Worm (Caenorhabditis elegans) whole organism, L3 larva: ENCODE measurements around the gene sbds-1.

Experiments used
- R02D3.7 ChIP-seq: fragments of 150-350 bp; optimal IDR thresholded peaks from 2 replicates; lab custom pipeline; 2014; ENCODE audit warnings: missing biosample characterization, missing genetic modification characterization
- ZK546.5 ChIP-seq: sonication (generic microtip); optimal IDR thresholded peaks from 2 replicates; lab custom pipeline; 2017; ENCODE audit warnings: missing biosample characterization, missing genetic modification characterization
- aly-2 ChIP-seq: fragments of 150-350 bp; optimal IDR thresholded peaks from 2 replicates; lab custom pipeline; 2014; ENCODE audit warnings: missing biosample characterization, missing genetic modification characterization
- ama-1 ChIP-seq: fragments of 150-350 bp; optimal IDR thresholded peaks from 2 replicates; lab custom pipeline; 2018
- ceh-16 ChIP-seq: sonication (generic microtip); optimal IDR thresholded peaks from 2 replicates; lab custom pipeline; 2017; ENCODE audit warnings: missing biosample characterization, missing genetic modification characterization
- ceh-28 ChIP-seq: fragments of 150-350 bp; optimal IDR thresholded peaks from 2 replicates; lab custom pipeline; 2014; ENCODE audit warnings: missing biosample characterization, missing genetic modification reagents, missing genetic modification characterization
- ceh-82 ChIP-seq: fragments of 150-350 bp; optimal IDR thresholded peaks from 2 replicates; lab custom pipeline; 2014; ENCODE audit warnings: missing biosample characterization, missing genetic modification characterization
- ceh-9 ChIP-seq: sonication (generic microtip); optimal IDR thresholded peaks from 2 replicates; lab custom pipeline; 2018; ENCODE audit warnings: missing biosample characterization, missing genetic modification characterization
- daf-12 ChIP-seq: fragments of 150-350 bp; optimal IDR thresholded peaks from 2 replicates; lab custom pipeline; 2014; ENCODE audit warnings: missing biosample characterization, missing genetic modification reagents, missing genetic modification characterization
- egl-27 ChIP-seq: sonication (generic microtip); optimal IDR thresholded peaks from 4 replicates; lab custom pipeline; 2017; ENCODE audit warnings: missing biosample characterization, missing genetic modification reagents, missing genetic modification characterization
- egl-5 ChIP-seq: fragments of 150-350 bp; optimal IDR thresholded peaks from 2 replicates; lab custom pipeline; 2017; ENCODE audit warnings: missing biosample characterization, missing genetic modification reagents, missing genetic modification characterization, inconsistent platforms
- elt-1 ChIP-seq: fragments of 150-350 bp; optimal IDR thresholded peaks from 2 replicates; lab custom pipeline; 2014; ENCODE audit warnings: missing biosample characterization, missing genetic modification characterization
- elt-2 ChIP-seq: sonication (generic microtip); optimal IDR thresholded peaks from 2 replicates; lab custom pipeline; 2016; ENCODE audit warnings: missing genetic modification reagents, mild to moderate bottlenecking, missing genetic modification characterization, missing compliant biosample characterization
- elt-3 ChIP-seq, 3 experiments: fragments of 150-350 bp in 1 of 3; sonication (generic microtip) in 2 of 3; optimal IDR thresholded peaks; 2 replicates in 2 of 3; 4 replicates in 1 of 3; lab custom pipeline; 2014 to 2017; ENCODE audit warnings: missing biosample characterization in 3 of 3, missing genetic modification characterization in 3 of 3
- eor-1 ChIP-seq, 2 experiments: fragments of 150-350 bp; optimal IDR thresholded peaks; 2 replicates each; lab custom pipeline; 2014 to 2018; ENCODE audit warnings: missing biosample characterization in 2 of 2, missing genetic modification characterization in 2 of 2
- fkh-10 ChIP-seq: sonication (generic microtip); optimal IDR thresholded peaks from 2 replicates; lab custom pipeline; 2017; ENCODE audit warnings: missing biosample characterization, missing genetic modification reagents, missing genetic modification characterization
- fkh-2 ChIP-seq: fragments of 150-350 bp; optimal IDR thresholded peaks from 2 replicates; lab custom pipeline; 2014; ENCODE audit warnings: missing biosample characterization, missing genetic modification reagents, missing genetic modification characterization
- fos-1 ChIP-seq: fragments of 150-350 bp; optimal IDR thresholded peaks from 2 replicates; lab custom pipeline; 2014; ENCODE audit warnings: missing biosample characterization, missing genetic modification characterization
- hmg-11 ChIP-seq: sonication (generic microtip); optimal IDR thresholded peaks from 2 replicates; lab custom pipeline; 2016; ENCODE audit warnings: missing genetic modification characterization, missing compliant biosample characterization
- jun-1 ChIP-seq: fragments of 150-350 bp; optimal IDR thresholded peaks from 2 replicates; lab custom pipeline; 2014; ENCODE audit warnings: missing biosample characterization, missing genetic modification reagents, missing genetic modification characterization
- lin-15B ChIP-seq: fragments of 150-350 bp; optimal IDR thresholded peaks from 2 replicates; lab custom pipeline; 2014; ENCODE audit warnings: missing biosample characterization, missing genetic modification characterization
- lin-39 ChIP-seq: fragments of 150-350 bp; optimal IDR thresholded peaks from 2 replicates; lab custom pipeline; 2018; ENCODE audit warnings: missing biosample characterization, missing genetic modification reagents, missing genetic modification characterization
- lsy-12 ChIP-seq: sonication (generic microtip); optimal IDR thresholded peaks from 2 replicates; lab custom pipeline; 2016; ENCODE audit warnings: mild to moderate bottlenecking, missing genetic modification characterization, missing compliant biosample characterization
- mdl-1 ChIP-seq: fragments of 150-350 bp; optimal IDR thresholded peaks from 2 replicates; lab custom pipeline; 2014; ENCODE audit warnings: missing biosample characterization, missing genetic modification characterization
- mml-1 ChIP-seq: fragments of 150-350 bp; sonication (generic microtip); optimal IDR thresholded peaks from 3 replicates; lab custom pipeline; 2014; ENCODE audit warnings: missing biosample characterization, missing genetic modification characterization
- nfya-1 ChIP-seq: sonication (generic microtip); optimal IDR thresholded peaks from 2 replicates; lab custom pipeline; 2017; ENCODE audit warnings: missing genetic modification characterization, mild to moderate bottlenecking, missing compliant biosample characterization, antibody characterized with exemption, moderate library complexity; ENCODE audit not compliant: insufficient read depth
- nhr-11 ChIP-seq: fragments of 150-350 bp; optimal IDR thresholded peaks from 2 replicates; lab custom pipeline; 2014; ENCODE audit warnings: missing biosample characterization, missing genetic modification characterization
- nhr-12 ChIP-seq: fragments of 150-350 bp; optimal IDR thresholded peaks from 2 replicates; lab custom pipeline; 2014; ENCODE audit warnings: missing biosample characterization, missing genetic modification characterization
- nhr-23 ChIP-seq: fragments of 150-350 bp; optimal IDR thresholded peaks from 2 replicates; lab custom pipeline; 2014; ENCODE audit warnings: missing biosample characterization, missing genetic modification reagents, missing genetic modification characterization
- nhr-237 ChIP-seq: fragments of 150-350 bp; optimal IDR thresholded peaks from 2 replicates; lab custom pipeline; 2014; ENCODE audit warnings: missing biosample characterization, missing genetic modification characterization
- nhr-25 ChIP-seq: sonication (generic microtip); optimal IDR thresholded peaks from 2 replicates; lab custom pipeline; 2017; ENCODE audit warnings: missing biosample characterization, missing genetic modification characterization
- nhr-28 ChIP-seq: fragments of 150-350 bp; optimal IDR thresholded peaks from 2 replicates; lab custom pipeline; 2014; ENCODE audit warnings: missing biosample characterization, missing genetic modification characterization
- nhr-43 ChIP-seq: sonication (generic microtip); optimal IDR thresholded peaks from 2 replicates; lab custom pipeline; 2016; ENCODE audit warnings: mild to moderate bottlenecking, missing genetic modification characterization, missing compliant biosample characterization; ENCODE audit not compliant: poor library complexity, severe bottlenecking
- nhr-67 ChIP-seq: fragments of 150-350 bp; optimal IDR thresholded peaks from 2 replicates; lab custom pipeline; 2014; ENCODE audit warnings: missing biosample characterization, missing genetic modification characterization
- nhr-76 ChIP-seq: fragments of 150-350 bp; sonication (generic microtip); optimal IDR thresholded peaks from 5 replicates; lab custom pipeline; 2014; ENCODE audit warnings: missing biosample characterization, missing genetic modification characterization
- nhr-77 ChIP-seq: fragments of 150-350 bp; optimal IDR thresholded peaks from 2 replicates; lab custom pipeline; 2014; ENCODE audit warnings: missing biosample characterization, missing genetic modification characterization
- pha-4 ChIP-seq: fragments of 150-350 bp; optimal IDR thresholded peaks from 2 replicates; lab custom pipeline; 2014; ENCODE audit warnings: missing biosample characterization, missing genetic modification reagents, missing genetic modification characterization
- pqm-1 ChIP-seq: fragments of 150-350 bp; optimal IDR thresholded peaks from 2 replicates; lab custom pipeline; 2017; ENCODE audit warnings: missing biosample characterization, missing genetic modification characterization, inconsistent platforms
- sea-2 ChIP-seq: fragments of 150-350 bp; sonication (generic microtip); optimal IDR thresholded peaks from 4 replicates; lab custom pipeline; 2014; ENCODE audit warnings: missing biosample characterization, missing genetic modification reagents, missing genetic modification characterization
- skn-1 ChIP-seq: fragments of 150-350 bp; optimal IDR thresholded peaks from 2 replicates; lab custom pipeline; 2014; ENCODE audit warnings: missing biosample characterization, missing genetic modification characterization
- snpc-4 ChIP-seq: fragments of 150-350 bp; optimal IDR thresholded peaks from 2 replicates; lab custom pipeline; 2014; ENCODE audit warnings: missing biosample characterization, missing genetic modification characterization
- tbx-2 ChIP-seq: sonication (generic microtip); optimal IDR thresholded peaks from 2 replicates; lab custom pipeline; 2016; ENCODE audit warnings: mild to moderate bottlenecking, missing genetic modification characterization, missing compliant biosample characterization
- unc-39 ChIP-seq: sonication (generic microtip); optimal IDR thresholded peaks from 4 replicates; lab custom pipeline; 2017; ENCODE audit warnings: missing biosample characterization, missing genetic modification characterization
- unc-62 ChIP-seq: fragments of 150-350 bp; sonication (generic microtip); optimal IDR thresholded peaks from 4 replicates; lab custom pipeline; 2014; ENCODE audit warnings: missing biosample characterization, missing genetic modification reagents, missing genetic modification characterization
- zag-1 ChIP-seq: fragments of 150-350 bp; optimal IDR thresholded peaks from 2 replicates; lab custom pipeline; 2014; ENCODE audit warnings: missing biosample characterization, missing genetic modification characterization
- ztf-11 ChIP-seq: fragments of 150-350 bp; optimal IDR thresholded peaks from 2 replicates; lab custom pipeline; 2014; ENCODE audit warnings: missing biosample characterization, missing genetic modification characterization
- ztf-4 ChIP-seq: fragments of 150-350 bp; optimal IDR thresholded peaks from 2 replicates; lab custom pipeline; 2014; ENCODE audit warnings: missing biosample characterization, missing genetic modification characterization

The sbds-1 gene

ce11 chrIII:670994-671393 lies 32.8 kb upstream of the sbds-1 start (continued):
- TF ChIP-seq nhr-43 (tag; lab: Kevin White, UChicago) (no peak), nhr-23 (tag; lab: Kevin White, UChicago) (no peak), unc-39 (tag; lab: Kevin White, UChicago) (no peak), mdl-1 (tag; lab: Kevin White, UChicago) (no peak), ZK546.5 (tag; lab: Kevin White, UChicago) (no peak), zag-1 (tag; lab: Kevin White, UChicago) (no peak), pqm-1 (tag; lab: Kevin White, UChicago) (no peak), nhr-28 (tag; lab: Kevin White, UChicago) (no peak), mml-1 (tag; lab: Kevin White, UChicago) (no peak), nfya-1 (tag; lab: Kevin White, UChicago) (peak; percentile 85), lsy-12 (tag; lab: Kevin White, UChicago) (peak; percentile 29), elt-1 (tag; lab: Kevin White, UChicago) (no peak), pha-4 (tag; lab: Kevin White, UChicago) (no peak), nhr-12 (tag; lab: Kevin White, UChicago) (no peak)

- TF ChIP-seq ceh-9 (tag; lab: Kevin White, UChicago) (no peak), nfya-1 (tag; lab: Kevin White, UChicago) (peak; percentile 78), nhr-76 (tag; lab: Kevin White, UChicago) (no peak), nhr-25 (tag; lab: Kevin White, UChicago) (no peak), mml-1 (tag; lab: Kevin White, UChicago) (no peak), mdl-1 (tag; lab: Kevin White, UChicago) (no peak), egl-5 (tag; lab: Kevin White, UChicago) (peak; percentile 22), fkh-10 (GFP tag; lab: Kevin White, UChicago) (peak; percentile 73), nhr-12 (tag; lab: Kevin White, UChicago) (no peak), unc-39 (tag; lab: Kevin White, UChicago) (no peak), tbx-2 (tag; lab: Kevin White, UChicago) (peak; percentile 39), unc-62 (GFP tag; lab: Kevin White, UChicago) (peak; percentile 50), sea-2 (no peak), nhr-43 (tag; lab: Kevin White, UChicago) (no peak), aly-2 (tag; lab: Kevin White, UChicago) (no peak), nhr-28 (tag; lab: Kevin White, UChicago) (no peak), ZK546.5 (tag; lab: Kevin White, UChicago) (no peak), nhr-237 (tag; lab: Kevin White, UChicago) (no peak), lin-39 (tag; lab: Kevin White, UChicago) (peak; percentile 93), eor-1 (tag; optimal IDR thresholded peaks at IDR 0.05; lab: Kevin White, UChicago) (no peak), nhr-11 (tag; lab: Kevin White, UChicago) (no peak), ceh-82 (tag; lab: Kevin White, UChicago) (no peak), nhr-77 (no peak), pha-4 (tag; lab: Kevin White, UChicago) (no peak), jun-1 (tag; lab: Kevin White, UChicago) (no peak), egl-27 (tag; lab: Kevin White, UChicago) (no peak), R02D3.7 (tag; lab: Kevin White, UChicago) (no peak), lsy-12 (tag; lab: Kevin White, UChicago) (no peak), nhr-67 (tag; lab: Kevin White, UChicago) (no peak), elt-1 (tag; lab: Kevin White, UChicago) (no peak), elt-2 (tag; lab: Kevin White, UChicago) (no peak), lin-15B (tag; lab: Kevin White, UChicago) (peak; percentile 21), ceh-28 (tag; lab: Kevin White, UChicago) (no peak), ceh-16 (tag; lab: Kevin White, UChicago) (no peak), ztf-4 (no peak), hmg-11 (peak; percentile 86), skn-1 (no peak), snpc-4 (tag; lab: Kevin White, UChicago) (peak; percentile 39), nhr-23 (tag; lab: Kevin White, UChicago) (no peak), ama-1 (lab: Kevin White, UChicago) (no peak), zag-1 (tag; lab: Kevin White, UChicago) (no peak), fos-1 (tag; lab: Kevin White, UChicago) (no peak), pqm-1 (tag; lab: Kevin White, UChicago) (no peak), ztf-11 (no peak), fkh-2 (no peak), elt-3 (tag; optimal IDR thresholded peaks at IDR 0.05; lab: Kevin White, UChicago) (no peak), daf-12 (tag; lab: Kevin White, UChicago) (no peak)
- TF ChIP-seq, all 47 proteins: peak for 9
These were observed 30.2 kb upstream of the sbds-1 start, which contains the start of gene W02B3.3 for ce11 chrIII:668303-668893. Gene W02B3.3 (minus strand): TSS chrIII:668433.
